Fruit fly (Drosophila melanogaster) whole organism, prepupa: ENCODE data around the gene CG15296.

Experiments used
- Blimp-1 ChIP-seq: fragments of 200-800 bp; sonication (Bioruptor generic); optimal IDR thresholded peaks from 3 replicates; lab custom pipeline; 2017; ENCODE audit warnings: missing biosample characterization, missing genetic modification characterization, mild to moderate bottlenecking, moderate library complexity, missing genetic modification reagents
- CG10631 ChIP-seq: fragments of 200-800 bp; sonication (Bioruptor generic); optimal IDR thresholded peaks from 2 replicates; lab custom pipeline; 2016; ENCODE audit warnings: missing biosample characterization, missing genetic modification characterization
- CG10669 ChIP-seq: fragments of 200-800 bp; sonication (Bioruptor generic); optimal IDR thresholded peaks from 3 replicates; lab custom pipeline; 2018; ENCODE audit warnings: missing biosample characterization, mild to moderate bottlenecking, missing genetic modification characterization, moderate library complexity
- CG11294 ChIP-seq: fragments of 200-800 bp; sonication (Bioruptor generic); IDR thresholded peaks from 2 replicates; pipeline ENCODE4 v1.3.6; 2022; ENCODE audit warnings: missing biosample characterization, missing genetic modification characterization
- CG11902 ChIP-seq: fragments of 200-800 bp; sonication (Bioruptor generic); optimal IDR thresholded peaks from 3 replicates; lab custom pipeline; 2016; ENCODE audit warnings: missing biosample characterization, missing genetic modification characterization
- CG1621 ChIP-seq: fragments of 200-800 bp; sonication (Bioruptor generic); optimal IDR thresholded peaks from 3 replicates; lab custom pipeline; 2018; ENCODE audit warnings: missing biosample characterization, mild to moderate bottlenecking, missing genetic modification characterization
- CG16779 ChIP-seq: fragments of 200-800 bp; sonication (Bioruptor generic); optimal IDR thresholded peaks from 3 replicates; lab custom pipeline; 2017; ENCODE audit warnings: missing biosample characterization, mild to moderate bottlenecking, missing genetic modification characterization
- CG3032 ChIP-seq: fragments of 200-800 bp; optimal IDR thresholded peaks from 2 replicates; lab custom pipeline; 2019; ENCODE audit warnings: missing biosample characterization, mild to moderate bottlenecking, missing genetic modification characterization, moderate library complexity
- CG31627 ChIP-seq: fragments of 200-800 bp; sonication (Bioruptor generic); optimal IDR thresholded peaks from 3 replicates; lab custom pipeline; 2016; ENCODE audit warnings: missing biosample characterization, missing genetic modification characterization
- CG32006 ChIP-seq: fragments of 200-800 bp; sonication (Bioruptor generic); optimal IDR thresholded peaks from 3 replicates; lab custom pipeline; 2017; ENCODE audit warnings: missing biosample characterization, mild to moderate bottlenecking, missing genetic modification characterization
- CG34406 ChIP-seq: fragments of 200-800 bp; sonication (Bioruptor generic); optimal IDR thresholded peaks from 3 replicates; lab custom pipeline; 2016; ENCODE audit warnings: missing biosample characterization, missing genetic modification characterization
- CG3919 ChIP-seq: fragments of 200-800 bp; sonication (Bioruptor generic); optimal IDR thresholded peaks from 3 replicates; lab custom pipeline; 2016; ENCODE audit warnings: missing biosample characterization, missing genetic modification characterization
- CG4318 ChIP-seq: fragments of 200-800 bp; sonication (Bioruptor generic); optimal IDR thresholded peaks from 3 replicates; lab custom pipeline; 2017; ENCODE audit warnings: missing biosample characterization, mild to moderate bottlenecking, missing genetic modification characterization
- CG6163 ChIP-seq: fragments of 200-800 bp; sonication (Bioruptor generic); IDR thresholded peaks from 3 replicates; pipeline ENCODE4 v1.3.6; 2022; ENCODE audit warnings: missing biosample characterization, missing genetic modification characterization
- CG6276 ChIP-seq: fragments of 200-800 bp; sonication (Bioruptor generic); optimal IDR thresholded peaks from 2 replicates; lab custom pipeline; 2017; ENCODE audit warnings: missing biosample characterization, mild to moderate bottlenecking, missing genetic modification characterization
- CG6792 ChIP-seq: fragments of 200-800 bp; sonication (Bioruptor generic); optimal IDR thresholded peaks from 3 replicates; lab custom pipeline; 2016; ENCODE audit warnings: missing biosample characterization, missing genetic modification characterization
- CG6808 ChIP-seq: fragments of 200-800 bp; sonication (Bioruptor generic); optimal IDR thresholded peaks from 3 replicates; lab custom pipeline; 2017; ENCODE audit warnings: missing biosample characterization, missing genetic modification characterization, mild to moderate bottlenecking, moderate library complexity, missing genetic modification reagents
- CG6854 ChIP-seq: fragments of 200-800 bp; sonication (Bioruptor generic); optimal IDR thresholded peaks from 2 replicates; lab custom pipeline; 2017; ENCODE audit warnings: missing biosample characterization, mild to moderate bottlenecking, missing genetic modification characterization
- CG7368 ChIP-seq: fragments of 200-800 bp; sonication (Bioruptor generic); optimal IDR thresholded peaks from 3 replicates; lab custom pipeline; 2016; ENCODE audit warnings: missing biosample characterization, missing genetic modification characterization
- CG8119 ChIP-seq: fragments of 200-800 bp; sonication (Bioruptor generic); IDR thresholded peaks from 3 replicates; pipeline ENCODE4 v1.3.6; 2022; ENCODE audit warnings: missing biosample characterization, missing genetic modification characterization
- CG8319 ChIP-seq: fragments of 200-800 bp; sonication (Bioruptor generic); optimal IDR thresholded peaks from 3 replicates; lab custom pipeline; 2016; ENCODE audit warnings: missing biosample characterization, missing genetic modification characterization
- CG8632 ChIP-seq: fragments of 200-800 bp; sonication (Bioruptor generic); optimal IDR thresholded peaks from 3 replicates; lab custom pipeline; 2016; ENCODE audit warnings: missing biosample characterization, missing genetic modification characterization
- CG9139 ChIP-seq: fragments of 200-800 bp; sonication (Bioruptor generic); optimal IDR thresholded peaks from 3 replicates; lab custom pipeline; 2017; ENCODE audit warnings: missing biosample characterization, mild to moderate bottlenecking, missing genetic modification characterization
- Eip75B ChIP-seq: fragments of 200-800 bp; sonication (Bioruptor generic); optimal IDR thresholded peaks from 3 replicates; lab custom pipeline; 2016; ENCODE audit warnings: missing biosample characterization, missing genetic modification characterization
- Eip78C ChIP-seq: fragments of 200-800 bp; sonication (Bioruptor generic); peaks from one replicate; lab custom pipeline; 2016; ENCODE audit warnings: missing biosample characterization, missing genetic modification characterization
- Ets21C ChIP-seq: fragments of 200-800 bp; sonication (Bioruptor generic); optimal IDR thresholded peaks from 3 replicates; lab custom pipeline; 2016; ENCODE audit warnings: missing biosample characterization, missing genetic modification characterization
- Ets96B ChIP-seq: fragments of 200-800 bp; optimal IDR thresholded peaks from 2 replicates; lab custom pipeline; 2019; ENCODE audit warnings: missing biosample characterization, mild to moderate bottlenecking, missing genetic modification characterization, moderate library complexity
- Gug ChIP-seq: fragments of 200-800 bp; sonication (Bioruptor generic); IDR thresholded peaks from 2 replicates; pipeline ENCODE4 v1.3.6; 2022; ENCODE audit warnings: missing biosample characterization, missing genetic modification characterization
- Hr38 ChIP-seq: sonication (Bioruptor generic); optimal IDR thresholded peaks from 2 replicates; lab custom pipeline; 2016; ENCODE audit warnings: missing biosample characterization, missing genetic modification characterization
- Hr39 ChIP-seq: fragments of 200-800 bp; sonication (Bioruptor generic); optimal IDR thresholded peaks from 2 replicates; lab custom pipeline; 2016; ENCODE audit warnings: missing biosample characterization, missing genetic modification characterization
- Smox ChIP-seq: fragments of 200-800 bp; sonication (Bioruptor generic); optimal IDR thresholded peaks from 3 replicates; lab custom pipeline; 2016; ENCODE audit warnings: missing biosample characterization, missing genetic modification characterization
- Sox102F ChIP-seq: fragments of 200-800 bp; sonication (Bioruptor generic); optimal IDR thresholded peaks from 2 replicates; lab custom pipeline; 2016; ENCODE audit warnings: missing biosample characterization, mild to moderate bottlenecking, missing genetic modification characterization
- Sox14 ChIP-seq: fragments of 200-800 bp; sonication (Bioruptor generic); optimal IDR thresholded peaks from 3 replicates; lab custom pipeline; 2016; ENCODE audit warnings: missing biosample characterization, missing genetic modification characterization
- Sox15 ChIP-seq: fragments of 200-800 bp; sonication (Bioruptor generic); optimal IDR thresholded peaks from 3 replicates; lab custom pipeline; 2016; ENCODE audit warnings: missing biosample characterization, missing genetic modification characterization
- achi ChIP-seq: fragments of 200-800 bp; sonication (Bioruptor generic); optimal IDR thresholded peaks from 3 replicates; lab custom pipeline; 2016; ENCODE audit warnings: missing biosample characterization, missing genetic modification characterization
- acj6 ChIP-seq: fragments of 200-800 bp; sonication (Bioruptor generic); optimal IDR thresholded peaks from 3 replicates; lab custom pipeline; 2016; ENCODE audit warnings: missing biosample characterization, missing genetic modification characterization
- cyc ChIP-seq: fragments of 200-800 bp; sonication (Bioruptor generic); optimal IDR thresholded peaks from 3 replicates; lab custom pipeline; 2016; ENCODE audit warnings: missing biosample characterization, missing genetic modification characterization
- dac ChIP-seq: fragments of 200-800 bp; sonication (Bioruptor generic); optimal IDR thresholded peaks from 2 replicates; lab custom pipeline; 2017; ENCODE audit warnings: missing biosample characterization, mild to moderate bottlenecking, missing genetic modification characterization
- dsx ChIP-seq: fragments of 200-800 bp; optimal IDR thresholded peaks from 3 replicates; lab custom pipeline; 2019; ENCODE audit warnings: missing biosample characterization, mild to moderate bottlenecking, missing genetic modification characterization, moderate library complexity; ENCODE audit not compliant: poor library complexity, severe bottlenecking
- eg ChIP-seq: fragments of 200-800 bp; sonication (Bioruptor generic); IDR thresholded peaks from 3 replicates; pipeline ENCODE4 v1.3.6; 2022; ENCODE audit warnings: missing biosample characterization, missing genetic modification characterization
- esn ChIP-seq: fragments of 200-800 bp; sonication (Bioruptor generic); optimal IDR thresholded peaks from 2 replicates; lab custom pipeline; 2016; ENCODE audit warnings: missing biosample characterization, mild to moderate bottlenecking, missing genetic modification characterization, moderate library complexity
- fd59A ChIP-seq: fragments of 200-800 bp; sonication (Bioruptor generic); optimal IDR thresholded peaks from 2 replicates; lab custom pipeline; 2017; ENCODE audit warnings: missing biosample characterization, mild to moderate bottlenecking, missing genetic modification characterization, missing genetic modification reagents
- fd85E ChIP-seq: fragments of 200-800 bp; sonication (Bioruptor generic); optimal IDR thresholded peaks from 3 replicates; lab custom pipeline; 2016; ENCODE audit warnings: missing biosample characterization, missing genetic modification characterization
- fkh ChIP-seq: fragments of 200-800 bp; sonication (Bioruptor generic); optimal IDR thresholded peaks from 3 replicates; lab custom pipeline; 2017; ENCODE audit warnings: missing biosample characterization, mild to moderate bottlenecking, missing genetic modification characterization, moderate library complexity
- lz ChIP-seq: fragments of 200-800 bp; sonication (Bioruptor generic); optimal IDR thresholded peaks from 3 replicates; lab custom pipeline; 2016; ENCODE audit warnings: missing biosample characterization, missing genetic modification characterization
- net ChIP-seq: fragments of 200-800 bp; sonication (Bioruptor generic); optimal IDR thresholded peaks from 3 replicates; lab custom pipeline; 2016; ENCODE audit warnings: missing biosample characterization, missing genetic modification characterization
- pdm3 ChIP-seq: fragments of 200-800 bp; sonication (Bioruptor generic); optimal IDR thresholded peaks from 3 replicates; lab custom pipeline; 2016; ENCODE audit warnings: missing biosample characterization, missing genetic modification characterization
- spab ChIP-seq: fragments of 200-800 bp; sonication (Bioruptor generic); optimal IDR thresholded peaks from 2 replicates; lab custom pipeline; 2017; ENCODE audit warnings: missing biosample characterization, mild to moderate bottlenecking, missing genetic modification characterization, missing genetic modification reagents
- ss ChIP-seq, 2 experiments: fragments of 200-800 bp; sonication (Bioruptor generic); optimal IDR thresholded peaks; 2 replicates in 1 of 2; 3 replicates in 1 of 2; lab custom pipeline; 2017 to 2018; ENCODE audit warnings: mild to moderate bottlenecking in 2 of 2, missing biosample characterization in 2 of 2, missing genetic modification characterization in 2 of 2, moderate library complexity in 1 of 2
- svp ChIP-seq: fragments of 200-800 bp; sonication (Bioruptor generic); peaks from one replicate; lab custom pipeline; 2016; ENCODE audit warnings: missing biosample characterization, missing genetic modification characterization
- topi ChIP-seq: fragments of 200-800 bp; sonication (Bioruptor generic); optimal IDR thresholded peaks from 3 replicates; lab custom pipeline; 2016; ENCODE audit warnings: missing biosample characterization, missing genetic modification characterization
- vri ChIP-seq: fragments of 200-800 bp; sonication (Bioruptor generic); optimal IDR thresholded peaks from 3 replicates; lab custom pipeline; 2016; ENCODE audit warnings: missing biosample characterization, mild to moderate bottlenecking, missing genetic modification characterization

CG15296 gene

DNA sequence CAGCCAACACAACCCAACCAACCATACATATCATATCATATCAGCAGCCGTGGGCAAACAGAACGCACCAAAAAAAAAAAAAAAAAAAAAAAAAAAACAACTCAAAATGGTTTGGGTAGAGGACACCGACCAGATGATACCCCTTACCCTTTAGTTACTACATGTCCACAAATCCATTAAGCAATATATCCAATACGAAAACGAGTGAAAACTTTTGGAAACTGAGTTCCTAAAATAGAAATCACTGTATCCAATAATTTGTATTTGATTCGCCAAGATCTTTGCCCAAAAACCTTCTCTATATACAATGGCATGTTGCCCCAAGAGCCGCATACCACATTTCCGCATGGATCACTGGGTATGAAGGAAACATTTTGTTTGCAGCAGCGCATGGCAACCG, 15.1 kb upstream of the CG15296 start:
- TF ChIP-seq esn (GFP tag; lab: Kevin White, UChicago) (peak; percentile 62), Blimp-1 (GFP tag; lab: Kevin White, UChicago) (no peak), CG3032 (tag; lab: Kevin White, UChicago) (peak; percentile 50), CG32006 (GFP tag; lab: Kevin White, UChicago) (peak; percentile 57), CG6163 (peak; percentile 62), CG6808 (GFP tag; lab: Kevin White, UChicago) (peak; percentile 33), CG1621 (tag; lab: Kevin White, UChicago) (peak; percentile 23), pdm3 (GFP tag; lab: Kevin White, UChicago) (peak; percentile 67), CG4318 (GFP tag; lab: Kevin White, UChicago) (peak; percentile 3), vri (GFP tag; lab: Kevin White, UChicago) (no peak), Smox (GFP tag; lab: Kevin White, UChicago) (peak; percentile 32), Sox102F (GFP tag; lab: Kevin White, UChicago) (peak; percentile 16), Ets96B (tag; lab: Kevin White, UChicago) (peak; percentile 66), Gug (GFP tag; lab: Robert Waterston, UW) (peak; percentile 40), CG11294 (GFP tag; lab: Robert Waterston, UW) (no peak), fd85E (GFP tag; lab: Kevin White, UChicago) (no peak), CG8319 (GFP tag; lab: Kevin White, UChicago) (peak; percentile 2), CG34406 (GFP tag; lab: Kevin White, UChicago) (peak; percentile 43), net (GFP tag; lab: Kevin White, UChicago) (peak; percentile 29), CG31627 (GFP tag; lab: Kevin White, UChicago) (peak; percentile 17), Eip75B (GFP tag; lab: Kevin White, UChicago) (peak; percentile 58), CG6854 (no peak), CG8119 (0 out of 3 replicates have a peak, but pooled peaks have one; percentile 43), achi (peak; percentile 49), cyc (GFP tag; lab: Kevin White, UChicago) (peak; percentile 35), Eip78C (GFP tag; lab: Kevin White, UChicago) (peak; percentile 91), CG9139 (GFP tag; lab: Kevin White, UChicago) (no peak), CG11902 (no peak), lz (GFP tag; lab: Kevin White, UChicago) (peak; percentile 31), CG10631 (peak; percentile 56), CG10669 (peak; percentile 61), CG16779 (tag; lab: Kevin White, UChicago) (peak; percentile 5), Hr39 (GFP tag; lab: Kevin White, UChicago) (peak; percentile 26), Sox15 (GFP tag; lab: Kevin White, UChicago) (peak; percentile 29), Hr38 (no peak), CG8632 (GFP tag; lab: Kevin White, UChicago) (peak; percentile 23), CG6276 (peak; percentile 14), spab (peak; percentile 54), CG6792 (GFP tag; lab: Kevin White, UChicago) (peak; percentile 28), CG7368 (GFP tag; lab: Kevin White, UChicago) (peak; percentile 60), Sox14 (GFP tag; lab: Kevin White, UChicago) (peak; percentile 61), CG3919 (peak; percentile 45), ss (GFP tag; optimal IDR thresholded peaks at IDR 0.05; lab: Kevin White, UChicago) (peak; percentile 47 to 74), dsx (peak; percentile 58), topi (GFP tag; lab: Kevin White, UChicago) (peak; percentile 40), Ets21C (no peak), svp (GFP tag; lab: Kevin White, UChicago) (peak; percentile 56), acj6 (GFP tag; lab: Kevin White, UChicago) (peak; percentile 59), dac (GFP tag; lab: Kevin White, UChicago) (no peak), eg (no peak; the same call in 2 of the 3 replicates), fkh (GFP tag; lab: Kevin White, UChicago) (peak; percentile 21), fd59A (peak; percentile 46)
